Worm (Caenorhabditis elegans) whole organism, midembryonic: Measurements from ENCODE around the gene srr-10.

Experiments
- T22C8.4 ChIP-seq: fragments of 200-800 bp; sonication (Bioruptor generic); IDR thresholded peaks from 2 replicates; pipeline ENCODE4 v1.3.6; 2022; ENCODE audit warnings: missing genetic modification characterization, missing compliant biosample characterization
- cog-1 ChIP-seq: sonication (generic microtip); optimal IDR thresholded peaks from 2 replicates; lab custom pipeline; 2016; ENCODE audit warnings: missing genetic modification characterization, missing compliant biosample characterization
- flt-1 ChIP-seq: fragments of 200-800 bp; sonication (Bioruptor generic); IDR thresholded peaks from 2 replicates; pipeline ENCODE4 v1.3.6; 2022; ENCODE audit warnings: missing genetic modification characterization, missing compliant biosample characterization
- klf-2 ChIP-seq: fragments of 200-800 bp; sonication (Bioruptor generic); conservative IDR thresholded peaks from 2 replicates; pipeline ENCODE4 v1.3.6; 2022; ENCODE audit warnings: missing genetic modification reagents, missing genetic modification characterization, missing compliant biosample characterization
- med-1 ChIP-seq: sonication (generic microtip); optimal IDR thresholded peaks from 2 replicates; lab custom pipeline; 2017; ENCODE audit warnings: missing genetic modification characterization, mild to moderate bottlenecking, missing compliant biosample characterization, antibody characterized with exemption, missing genetic modification reagents; ENCODE audit not compliant: insufficient read depth
- ref-1 ChIP-seq: fragments of 200-800 bp; sonication (Bioruptor generic); conservative IDR thresholded peaks from 2 replicates; pipeline ENCODE4 v1.3.6; 2022; ENCODE audit warnings: missing genetic modification reagents, missing genetic modification characterization, missing compliant biosample characterization
- tab-1 ChIP-seq: fragments of 200-800 bp; sonication (Bioruptor generic); IDR thresholded peaks from 2 replicates; pipeline ENCODE4 v1.3.6; 2022; ENCODE audit warnings: missing genetic modification characterization, missing compliant biosample characterization
- ztf-23 ChIP-seq: fragments of 200-800 bp; sonication (Bioruptor generic); IDR thresholded peaks from 2 replicates; pipeline ENCODE4 v1.3.6; 2022; ENCODE audit warnings: missing genetic modification reagents, missing genetic modification characterization, missing compliant biosample characterization
- ztf-29 ChIP-seq: fragments of 200-800 bp; sonication (Bioruptor generic); IDR thresholded peaks from 2 replicates; pipeline ENCODE4 v1.3.6; 2022; ENCODE audit warnings: missing genetic modification reagents, missing genetic modification characterization, missing compliant biosample characterization

Gene srr-10

DNA sequence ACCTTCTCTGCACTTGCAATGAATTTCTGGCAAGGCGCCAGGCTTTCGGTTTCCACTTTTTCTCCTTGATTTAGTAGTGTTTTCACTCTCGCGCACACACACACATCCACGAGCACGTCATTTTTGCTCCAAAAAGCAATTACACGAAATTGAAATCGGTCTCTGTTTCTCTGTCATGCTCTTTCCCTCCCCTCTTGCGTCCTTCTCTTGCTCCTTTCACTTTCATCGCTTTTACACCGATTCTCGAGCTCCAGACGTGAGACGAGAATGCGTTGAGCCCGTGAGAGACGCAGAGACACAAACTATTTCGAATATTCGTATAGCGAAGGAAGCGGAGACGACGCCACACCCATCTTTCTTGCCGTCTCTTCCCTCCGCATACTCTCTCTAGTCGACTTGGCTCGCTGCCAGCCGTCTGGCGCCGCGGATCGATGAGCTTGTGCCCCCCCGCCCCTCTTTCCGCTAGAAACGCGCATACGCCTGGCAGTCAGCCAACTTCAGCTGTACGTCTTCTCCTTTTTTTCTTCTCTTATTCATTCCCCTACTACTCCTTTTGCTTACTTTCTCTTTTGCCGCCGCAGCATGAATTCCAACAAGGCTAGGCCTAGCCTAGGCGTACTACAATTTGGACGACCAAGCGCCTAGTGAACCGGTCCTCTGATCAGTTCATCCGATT lies 7.3 kb upstream of the srr-10 start:
- TF ChIP-seq T22C8.4 (GFP tag; lab: Robert Waterston, UW): no peak; the same call in 1 of the 2 replicates
- TF ChIP-seq ref-1 (GFP tag; lab: Robert Waterston, UW): no peak
- TF ChIP-seq cog-1 (tag; lab: Kevin White, UChicago): peak; percentile 48
- TF ChIP-seq tab-1 (GFP tag; lab: Robert Waterston, UW): no peak
- TF ChIP-seq flt-1 (GFP tag; lab: Robert Waterston, UW): 0 out of 2 replicates have a peak, but pooled peaks have one; percentile 41
- no peak for TF ChIP-seq med-1 (GFP tag; lab: Kevin White, UChicago)
- no peak for TF ChIP-seq ztf-29 (GFP tag; lab: Robert Waterston, UW)
- no peak for TF ChIP-seq ztf-23 (GFP tag; lab: Robert Waterston, UW)
- 0 out of 2 replicates have a peak, but pooled peaks have one; percentile 36 for TF ChIP-seq klf-2 (GFP tag; lab: Robert Waterston, UW)

DNA sequence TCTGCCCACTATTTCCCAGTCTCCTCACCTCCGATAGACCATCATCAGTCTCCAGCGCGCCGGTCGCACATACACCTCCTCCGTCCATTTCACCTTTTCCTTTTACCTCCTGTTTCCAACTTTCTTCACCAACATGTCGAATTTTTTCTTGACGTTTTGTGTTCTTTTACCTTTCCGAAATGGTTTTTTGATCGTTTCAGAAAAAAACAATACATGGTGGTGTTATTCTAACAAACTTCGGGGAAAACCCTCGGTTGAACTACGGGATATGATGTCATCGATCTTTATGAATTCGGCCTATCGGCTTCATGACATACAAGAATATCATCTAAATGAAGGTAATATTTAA lies 6.8 kb upstream of the srr-10 start, which contains the start of gene Y97E10C.1:
TSS of gene Y97E10C.1 (plus strand) at position 201 of the 349 bp plus-strand sequence.
- TF ChIP-seq cog-1 (tag; lab: Kevin White, UChicago) (no peak), T22C8.4 (GFP tag; lab: Robert Waterston, UW) (no peak)

DNA sequence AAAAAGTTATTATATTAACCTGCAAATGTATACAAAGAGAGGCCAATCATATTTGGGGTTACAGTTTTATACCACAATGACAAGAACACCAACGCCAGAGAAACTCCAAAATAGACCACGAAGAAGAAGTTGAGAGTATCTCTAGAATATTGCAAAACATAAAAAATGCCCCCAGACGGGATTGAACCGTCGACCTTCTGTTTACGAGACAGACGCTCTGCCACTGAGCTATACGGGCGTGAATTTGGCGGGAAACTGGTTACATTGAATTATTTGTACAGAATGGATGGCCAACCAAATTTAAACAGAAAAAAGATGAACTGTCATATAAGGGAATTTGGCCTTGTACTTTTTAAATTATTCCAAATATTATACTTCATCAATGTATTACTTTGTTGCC lies 4.9 kb upstream of the srr-10 start:
- TF ChIP-seq klf-2 (GFP tag; lab: Robert Waterston, UW) (0 out of 2 replicates have a peak, but pooled peaks have one; percentile 36), med-1 (GFP tag; lab: Kevin White, UChicago) (no peak), flt-1 (GFP tag; lab: Robert Waterston, UW) (peak; percentile 77; the same call in 1 of the 2 replicates), ztf-23 (GFP tag; lab: Robert Waterston, UW) (no peak), T22C8.4 (GFP tag; lab: Robert Waterston, UW) (no peak)

DNA sequence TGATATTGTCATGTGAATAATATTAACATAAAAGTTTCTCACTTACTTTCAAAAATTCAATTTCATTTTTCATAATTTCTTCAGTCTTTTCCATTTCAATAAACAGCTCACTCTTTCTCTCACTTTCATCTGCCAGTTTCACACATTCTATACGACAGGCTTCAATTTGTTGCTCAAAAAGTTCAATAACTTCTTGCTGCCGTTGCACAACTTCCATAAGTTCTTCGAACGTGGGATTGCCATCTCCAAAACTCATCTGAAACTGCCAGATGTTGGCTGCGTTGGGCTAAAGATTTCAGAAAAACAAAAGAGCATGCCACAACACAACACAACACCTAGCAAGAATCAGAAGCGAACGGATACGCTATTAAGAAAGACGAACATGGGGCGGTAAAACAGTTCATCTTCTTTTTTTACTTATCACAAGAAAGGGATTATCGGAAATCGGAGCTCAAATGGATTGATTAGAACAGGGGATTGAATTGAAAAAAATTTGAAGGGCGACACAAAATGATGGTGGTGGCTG lies 2.1 kb upstream of the srr-10 start:
- TF ChIP-seq cog-1 (tag; lab: Kevin White, UChicago): no peak
- no peak for TF ChIP-seq ztf-29 (GFP tag; lab: Robert Waterston, UW)
- TF ChIP-seq tab-1 (GFP tag; lab: Robert Waterston, UW): no peak
- no peak for TF ChIP-seq med-1 (GFP tag; lab: Kevin White, UChicago)

DNA sequence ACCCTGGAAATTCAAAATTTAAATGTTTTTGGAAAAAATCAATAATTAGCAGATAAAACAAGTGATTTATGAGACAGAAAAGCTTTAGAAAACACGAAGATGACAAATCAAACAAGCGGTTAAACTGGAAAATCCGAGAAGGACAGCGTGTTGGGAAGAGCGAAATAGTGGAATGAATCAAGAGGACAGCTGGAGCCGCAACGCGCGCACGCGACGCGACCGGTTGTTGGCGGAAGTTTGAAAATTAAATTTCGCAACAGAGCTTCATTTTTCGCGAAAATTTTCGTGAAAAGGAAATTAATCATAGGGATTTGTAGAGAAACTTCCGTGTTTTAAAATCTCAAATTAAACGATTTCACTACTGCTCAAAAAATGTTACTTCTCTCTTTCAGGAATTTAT lies 510 bp upstream of the srr-10 start, which contains the start of gene clic-1:
TSS of gene clic-1 (minus strand) at position 3 of the 400 bp plus-strand sequence.
- TF ChIP-seq med-1 (GFP tag; lab: Kevin White, UChicago) (no peak), ref-1 (GFP tag; lab: Robert Waterston, UW) (no peak), ztf-23 (GFP tag; lab: Robert Waterston, UW) (peak; percentile 62), cog-1 (tag; lab: Kevin White, UChicago) (peak; percentile 42), tab-1 (GFP tag; lab: Robert Waterston, UW) (no peak), flt-1 (GFP tag; lab: Robert Waterston, UW) (peak; percentile 41; the same call in 1 of the 2 replicates), T22C8.4 (GFP tag; lab: Robert Waterston, UW) (no peak), ztf-29 (GFP tag; lab: Robert Waterston, UW) (no peak), klf-2 (GFP tag; lab: Robert Waterston, UW) (no peak)

DNA sequence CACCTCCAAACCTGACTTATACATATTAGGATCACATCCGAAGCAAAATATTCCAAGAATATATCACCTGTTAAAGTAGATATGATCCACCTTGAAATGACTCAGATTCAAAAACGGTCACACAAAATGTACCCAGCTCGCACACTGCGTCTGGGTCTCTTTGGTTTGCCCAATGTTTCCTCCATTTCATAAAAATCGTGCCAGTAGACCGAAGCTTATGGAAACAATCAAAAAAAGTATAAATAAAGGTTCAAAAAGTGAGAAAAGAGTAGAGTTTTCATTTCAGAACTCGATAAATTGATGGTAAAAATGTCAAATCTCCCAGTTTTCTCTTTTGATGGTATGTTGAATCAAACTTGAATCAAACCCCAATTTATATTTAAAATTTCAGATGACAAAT lies 2.3 kb downstream of the srr-10 start, which contains the start of gene srr-9:
TSS of gene srr-9 (plus strand) at position 301 of the 400 bp plus-strand sequence.
- TF ChIP-seq med-1 (GFP tag; lab: Kevin White, UChicago) (no peak), klf-2 (GFP tag; lab: Robert Waterston, UW) (no peak), ref-1 (GFP tag; lab: Robert Waterston, UW) (no peak), cog-1 (tag; lab: Kevin White, UChicago) (no peak), tab-1 (GFP tag; lab: Robert Waterston, UW) (no peak), ztf-29 (GFP tag; lab: Robert Waterston, UW) (no peak), T22C8.4 (GFP tag; lab: Robert Waterston, UW) (no peak), flt-1 (GFP tag; lab: Robert Waterston, UW) (no peak), ztf-23 (GFP tag; lab: Robert Waterston, UW) (no peak)

DNA sequence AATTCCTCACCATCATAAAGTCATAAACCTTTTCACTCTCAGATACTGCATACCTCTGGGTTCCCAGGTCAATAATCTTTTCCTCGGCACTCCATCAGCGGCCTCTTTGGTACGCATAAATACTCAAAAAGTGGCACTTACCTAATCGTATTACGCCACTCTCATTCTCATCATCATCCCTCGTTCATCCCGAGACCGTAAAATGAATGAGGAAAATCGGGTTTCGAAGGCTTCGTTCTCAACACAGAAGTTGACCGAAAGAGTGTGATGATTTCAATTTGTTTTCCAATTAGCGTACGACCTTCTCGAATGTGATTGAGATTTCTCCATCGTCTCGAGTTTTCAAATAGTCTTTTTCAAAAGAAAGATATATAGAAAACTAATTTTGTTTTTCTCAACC lies 4.5 kb downstream of the srr-10 start:
- no peak for TF ChIP-seq ref-1 (GFP tag; lab: Robert Waterston, UW)
- no peak for TF ChIP-seq T22C8.4 (GFP tag; lab: Robert Waterston, UW)
- TF ChIP-seq med-1 (GFP tag; lab: Kevin White, UChicago): no peak
- TF ChIP-seq klf-2 (GFP tag; lab: Robert Waterston, UW): no peak
- no peak for TF ChIP-seq tab-1 (GFP tag; lab: Robert Waterston, UW)
- TF ChIP-seq ztf-29 (GFP tag; lab: Robert Waterston, UW): no peak
- no peak for TF ChIP-seq ztf-23 (GFP tag; lab: Robert Waterston, UW)
- TF ChIP-seq cog-1 (tag; lab: Kevin White, UChicago): no peak
- no peak for TF ChIP-seq flt-1 (GFP tag; lab: Robert Waterston, UW)

DNA sequence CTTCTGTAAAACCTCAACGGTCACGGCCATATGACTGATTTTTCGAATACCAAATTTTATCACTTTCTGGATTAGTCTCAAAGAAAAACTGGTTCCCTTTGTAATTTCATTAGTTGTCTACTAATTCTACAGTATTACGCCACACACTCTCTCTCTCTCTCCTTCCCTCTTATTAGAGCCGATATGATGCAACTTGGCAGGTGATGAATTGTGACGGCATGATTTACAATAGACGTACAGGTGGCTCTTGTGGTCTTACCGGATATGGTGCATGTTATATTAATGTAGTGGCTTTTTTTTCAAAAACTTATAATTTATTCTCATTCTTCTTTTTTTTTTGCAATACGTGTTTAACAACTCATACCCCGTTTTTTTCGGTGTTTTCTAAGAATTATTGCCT lies 6.5 kb downstream of the srr-10 start:
- TF ChIP-seq ztf-23 (GFP tag; lab: Robert Waterston, UW): no peak
- TF ChIP-seq med-1 (GFP tag; lab: Kevin White, UChicago): no peak
- no peak for TF ChIP-seq T22C8.4 (GFP tag; lab: Robert Waterston, UW)
- no peak for TF ChIP-seq flt-1 (GFP tag; lab: Robert Waterston, UW)
- TF ChIP-seq cog-1 (tag; lab: Kevin White, UChicago): no peak
- no peak for TF ChIP-seq tab-1 (GFP tag; lab: Robert Waterston, UW)
- no peak for TF ChIP-seq ref-1 (GFP tag; lab: Robert Waterston, UW)
- TF ChIP-seq klf-2 (GFP tag; lab: Robert Waterston, UW): no peak
- no peak for TF ChIP-seq ztf-29 (GFP tag; lab: Robert Waterston, UW)
